Worm (Caenorhabditis elegans) whole organism, early embryonic: ENCODE results near the gene sri-26.
"Not testable (repeated sequence)": the region's sequence is repeated elsewhere in the genome, so short reads cannot be mapped to it uniquely, and the experiment has no call there.

Source experiments
- B0310.2 ChIP-seq: sonication (generic microtip); optimal IDR thresholded peaks from 2 replicates; lab custom pipeline; 2016; ENCODE audit warnings: mild to moderate bottlenecking, missing genetic modification characterization, missing compliant biosample characterization
- F13C5.2 ChIP-seq: sonication (generic microtip); optimal IDR thresholded peaks from 2 replicates; lab custom pipeline; 2017; ENCODE audit warnings: mild to moderate bottlenecking, missing genetic modification characterization, inconsistent platforms, missing compliant biosample characterization
- aly-1 ChIP-seq: sonication (generic microtip); optimal IDR thresholded peaks from 2 replicates; lab custom pipeline; 2016; ENCODE audit warnings: missing genetic modification characterization, missing compliant biosample characterization
- ama-1 ChIP-seq: fragments of 150-350 bp; optimal IDR thresholded peaks from 2 replicates; lab custom pipeline; 2014
- ceh-13 ChIP-seq: fragments of 200-800 bp; sonication (Bioruptor generic); optimal IDR thresholded peaks from 2 replicates; lab custom pipeline; 2018; ENCODE audit warnings: mild to moderate bottlenecking, missing genetic modification characterization, missing compliant biosample characterization
- ceh-36 ChIP-seq: sonication (generic microtip); optimal IDR thresholded peaks from 2 replicates; lab custom pipeline; 2016; ENCODE audit warnings: missing genetic modification characterization, inconsistent platforms, missing compliant biosample characterization
- ets-7 ChIP-seq: sonication (generic microtip); optimal IDR thresholded peaks from 2 replicates; lab custom pipeline; 2016; ENCODE audit warnings: missing genotype, missing genetic modification characterization, missing compliant biosample characterization
- flt-1 ChIP-seq: fragments of 200-800 bp; sonication (Bioruptor generic); IDR thresholded peaks from 2 replicates; pipeline ENCODE4 v1.3.6; 2022; ENCODE audit warnings: missing genetic modification characterization, missing compliant biosample characterization
- hmbx-1 ChIP-seq: sonication (generic microtip); optimal IDR thresholded peaks from 2 replicates; lab custom pipeline; 2016; ENCODE audit warnings: mild to moderate bottlenecking, missing genetic modification characterization, missing compliant biosample characterization
- hmg-4 ChIP-seq: fragments of 200-800 bp; sonication (Bioruptor generic); optimal IDR thresholded peaks from 2 replicates; lab custom pipeline; 2018; ENCODE audit warnings: mild to moderate bottlenecking, missing genetic modification characterization, missing compliant biosample characterization
- hnd-1 ChIP-seq: sonication (generic microtip); optimal IDR thresholded peaks from 2 replicates; lab custom pipeline; 2016; ENCODE audit warnings: missing genetic modification characterization, missing compliant biosample characterization
- pes-1 ChIP-seq: fragments of 200-800 bp; sonication (Bioruptor generic); IDR thresholded peaks from 2 replicates; pipeline ENCODE4 v1.3.6; 2022; ENCODE audit warnings: missing genetic modification reagents, missing genetic modification characterization, missing compliant biosample characterization
- scrt-1 ChIP-seq: fragments of 200-800 bp; sonication (Bioruptor generic); IDR thresholded peaks from 2 replicates; pipeline ENCODE4 v1.3.6; 2022; ENCODE audit warnings: missing genetic modification characterization, missing compliant biosample characterization
- sea-1 ChIP-seq: fragments of 200-800 bp; sonication (Bioruptor generic); conservative IDR thresholded peaks from 2 replicates; pipeline ENCODE4 v1.3.6; 2022; ENCODE audit warnings: missing genetic modification characterization, missing compliant biosample characterization
- tbx-11 ChIP-seq: fragments of 200-800 bp; sonication (Bioruptor generic); IDR thresholded peaks from 2 replicates; pipeline ENCODE4 v1.3.6; 2022; ENCODE audit warnings: missing genetic modification characterization, missing compliant biosample characterization
- tbx-37 ChIP-seq: fragments of 200-800 bp; sonication (Bioruptor generic); conservative IDR thresholded peaks from 2 replicates; pipeline ENCODE4 v1.3.6; 2022; ENCODE audit warnings: missing genetic modification reagents, missing genetic modification characterization, missing compliant biosample characterization
- tra-4 ChIP-seq: sonication (generic microtip); optimal IDR thresholded peaks from 2 replicates; lab custom pipeline; 2017; ENCODE audit warnings: missing genetic modification characterization, missing compliant biosample characterization

The sri-26 gene

DNA sequence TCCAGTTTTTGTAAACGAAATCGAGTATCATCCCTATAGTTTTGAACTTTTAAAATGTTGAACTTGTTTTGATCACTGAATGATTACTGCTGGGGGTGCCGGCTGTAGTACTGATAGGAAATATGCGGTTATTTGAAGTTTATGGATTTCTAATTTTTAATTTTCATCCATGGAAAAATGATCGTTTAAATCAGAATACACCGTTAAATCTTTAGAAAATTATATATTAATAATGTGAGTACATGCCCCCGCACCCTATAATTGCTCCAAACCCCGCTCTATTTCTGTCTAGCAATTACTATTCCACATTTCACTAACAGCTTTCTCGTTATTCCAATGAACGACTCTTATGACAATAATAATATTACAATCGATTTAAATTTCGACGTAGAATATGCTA lies 15.5 kb upstream of the sri-26 start, which contains the start of gene Y75B12B.10:
Gene Y75B12B.10, plus strand, starts transcription at position 301 of the 400 bp plus-strand sequence.
- TF ChIP-seq hmg-4 (GFP tag; lab: Kevin White, UChicago): no peak
- TF ChIP-seq hmbx-1 (tag; lab: Kevin White, UChicago): no peak
- TF ChIP-seq pes-1 (GFP tag; lab: Robert Waterston, UW): no peak
- TF ChIP-seq tbx-37 (GFP tag; lab: Robert Waterston, UW): no peak
- no peak for TF ChIP-seq aly-1 (tag; lab: Kevin White, UChicago)
- no peak for TF ChIP-seq ama-1 (lab: Kevin White, UChicago)
- TF ChIP-seq B0310.2 (tag; lab: Kevin White, UChicago): no peak
- TF ChIP-seq tbx-11 (GFP tag; lab: Robert Waterston, UW): no peak
- TF ChIP-seq ceh-36: no peak
- TF ChIP-seq F13C5.2 (tag; lab: Kevin White, UChicago): no peak
- TF ChIP-seq hnd-1 (tag; lab: Kevin White, UChicago): no peak
- TF ChIP-seq sea-1 (GFP tag; lab: Robert Waterston, UW): no peak
- TF ChIP-seq tra-4: no peak
- no peak for TF ChIP-seq ets-7 (tag; lab: Kevin White, UChicago)
- no peak for TF ChIP-seq ceh-13

DNA sequence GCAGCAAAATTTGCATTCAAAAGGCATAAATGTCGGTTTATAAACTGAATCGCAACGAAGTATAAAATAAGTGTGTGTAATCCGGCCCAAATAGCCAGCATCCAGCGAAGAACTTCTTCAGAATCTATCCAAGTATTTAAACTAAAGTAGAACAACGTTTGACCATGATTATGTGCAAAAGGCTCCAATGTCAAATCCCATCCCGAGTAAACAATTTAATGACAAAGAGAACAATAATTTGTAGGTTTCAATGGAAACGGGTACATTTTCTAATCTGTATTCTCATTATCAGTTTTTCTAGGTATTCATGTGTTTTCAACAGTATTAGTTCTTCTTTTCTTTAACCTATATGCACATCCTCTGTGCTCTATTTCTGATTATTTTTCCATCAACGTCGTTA lies 7.6 kb upstream of the sri-26 start, which contains the start of gene C41G6.12:
Gene C41G6.12, minus strand, starts transcription at position 101 of the 400 bp plus-strand sequence.
- not testable (repeated sequence) for TF ChIP-seq scrt-1; ama-1 (lab: Kevin White, UChicago); tbx-37 (GFP tag; lab: Robert Waterston, UW)

DNA sequence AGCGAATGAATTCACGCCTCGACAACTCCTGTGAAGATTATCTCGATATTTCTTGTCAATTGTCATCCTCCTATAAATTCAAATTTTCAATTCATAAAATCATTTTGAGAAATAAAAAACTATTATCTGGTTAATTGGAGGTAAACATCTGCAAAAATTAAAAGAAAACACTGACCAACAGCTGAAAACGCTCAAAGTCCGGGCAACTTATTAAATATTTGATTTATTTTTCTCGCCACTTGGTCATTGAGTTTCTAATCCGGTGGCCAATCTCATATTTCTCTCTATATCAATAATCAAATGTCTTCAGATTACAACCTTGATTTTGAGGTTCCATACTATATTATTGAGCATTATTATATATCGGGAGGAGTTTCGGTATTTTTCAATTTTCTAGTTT lies 3.4 kb upstream of the sri-26 start, which contains the start of gene sri-24:
Gene sri-24, plus strand, starts transcription at position 301 of the 400 bp plus-strand sequence.
- not testable (repeated sequence) for TF ChIP-seq ama-1 (lab: Kevin White, UChicago); B0310.2 (tag; lab: Kevin White, UChicago); ceh-13

DNA sequence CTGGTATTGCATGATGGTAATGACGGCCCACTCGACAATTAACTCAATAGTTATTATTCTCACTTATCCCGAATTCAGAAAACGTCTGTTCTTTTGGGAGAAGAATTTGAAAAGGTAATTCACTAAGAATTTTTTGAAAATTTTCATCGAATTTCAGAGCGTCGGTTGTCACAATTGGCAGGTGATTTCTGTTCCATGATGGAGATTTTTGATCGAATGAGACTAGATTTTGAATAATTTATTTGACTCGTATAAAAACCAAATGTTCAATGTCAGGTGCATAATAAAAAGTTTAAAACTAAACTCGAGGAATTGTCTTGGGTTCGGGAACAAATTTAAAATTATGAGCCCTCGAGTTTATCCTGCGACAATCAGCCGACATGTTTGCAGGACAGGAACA lies 1.4 kb downstream of the sri-26 start, which contains the start of gene sri-25:
Gene sri-25, plus strand, starts transcription at position 301 of the 400 bp plus-strand sequence.
- TF ChIP-seq ceh-13 (no peak), flt-1 (GFP tag; lab: Robert Waterston, UW) (no peak)

DNA sequence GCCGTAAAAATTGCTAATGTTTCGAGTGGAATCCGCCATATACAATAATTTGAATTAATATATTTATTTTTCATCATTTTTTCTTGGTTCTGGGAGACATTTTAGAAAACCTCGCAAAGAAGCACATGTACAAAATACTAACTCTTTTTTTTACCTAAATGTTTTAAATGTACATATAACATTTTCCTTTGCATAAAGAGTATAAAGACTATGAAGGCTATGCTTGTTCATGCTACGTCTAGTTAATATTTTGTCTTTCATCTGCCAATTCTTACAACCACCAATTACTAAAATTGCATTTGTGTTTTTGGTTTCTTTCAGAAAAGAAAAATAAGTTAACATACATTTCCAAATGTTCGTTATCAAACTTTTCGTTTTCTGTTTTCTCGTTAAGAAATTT lies 6.1 kb downstream of the sri-26 start, which contains the start of gene irld-25:
Gene irld-25, plus strand, starts transcription at position 301 of the 400 bp plus-strand sequence.
- no peak for TF ChIP-seq F13C5.2 (tag; lab: Kevin White, UChicago)
- no peak for TF ChIP-seq tbx-11 (GFP tag; lab: Robert Waterston, UW)
- no peak for TF ChIP-seq hmg-4 (GFP tag; lab: Kevin White, UChicago)
- no peak for TF ChIP-seq ama-1 (lab: Kevin White, UChicago)
- no peak for TF ChIP-seq ceh-36
- no peak for TF ChIP-seq ceh-13

DNA sequence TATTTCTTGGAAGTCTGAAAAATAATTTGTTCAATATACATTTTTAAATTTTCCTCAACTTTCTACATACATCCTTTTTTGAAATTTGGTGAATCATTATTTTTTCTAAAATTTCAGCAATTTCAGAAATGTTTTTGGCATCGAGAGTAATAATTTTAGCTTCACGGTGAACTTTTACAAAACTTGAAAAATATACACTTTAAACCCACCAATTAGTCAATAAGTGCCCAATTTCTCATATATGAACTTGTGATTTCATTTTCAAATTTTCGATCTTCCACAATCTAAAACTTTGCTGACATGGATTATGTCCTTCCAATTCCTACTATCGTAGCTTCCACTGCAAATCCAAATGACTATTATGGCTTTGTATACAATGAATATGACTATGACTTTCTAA lies 8.4 kb downstream of the sri-26 start, which contains the start of gene srw-24:
Gene srw-24, plus strand, starts transcription at position 301 of the 400 bp plus-strand sequence.
- no peak for TF ChIP-seq B0310.2 (tag; lab: Kevin White, UChicago)
- no peak for TF ChIP-seq ama-1 (lab: Kevin White, UChicago)
- no peak for TF ChIP-seq tbx-11 (GFP tag; lab: Robert Waterston, UW)
- no peak for TF ChIP-seq F13C5.2 (tag; lab: Kevin White, UChicago)
- no peak for TF ChIP-seq pes-1 (GFP tag; lab: Robert Waterston, UW)

DNA sequence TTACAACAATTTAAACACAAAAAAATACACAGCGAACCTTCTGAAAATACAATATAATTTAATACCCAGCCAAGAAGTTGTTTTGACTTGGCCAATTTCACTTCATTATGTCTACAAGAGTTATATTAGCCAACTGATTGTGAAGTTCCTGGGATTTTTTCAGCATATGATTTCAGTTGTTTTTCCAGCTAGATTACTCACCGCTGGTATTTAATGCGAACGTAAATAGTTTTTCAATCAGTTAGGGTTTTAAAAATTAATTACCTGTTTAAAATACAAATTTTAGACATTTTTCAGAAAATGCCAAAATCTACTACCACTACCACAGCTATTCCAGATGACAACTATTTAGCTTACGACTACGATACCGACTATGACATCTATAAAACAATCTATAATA lies 10.4 kb downstream of the sri-26 start, which contains the start of gene srw-14:
Gene srw-14, plus strand, starts transcription at position 301 of the 400 bp plus-strand sequence.
- no peak for TF ChIP-seq ceh-36
- TF ChIP-seq sea-1 (GFP tag; lab: Robert Waterston, UW): no peak
- no peak for TF ChIP-seq F13C5.2 (tag; lab: Kevin White, UChicago)
- no peak for TF ChIP-seq scrt-1
- TF ChIP-seq pes-1 (GFP tag; lab: Robert Waterston, UW): no peak
- no peak for TF ChIP-seq tra-4
- TF ChIP-seq ets-7 (tag; lab: Kevin White, UChicago): no peak
- no peak for TF ChIP-seq aly-1 (tag; lab: Kevin White, UChicago)
- no peak for TF ChIP-seq tbx-37 (GFP tag; lab: Robert Waterston, UW)
- TF ChIP-seq hmbx-1 (tag; lab: Kevin White, UChicago): no peak
- TF ChIP-seq ceh-13: no peak

DNA sequence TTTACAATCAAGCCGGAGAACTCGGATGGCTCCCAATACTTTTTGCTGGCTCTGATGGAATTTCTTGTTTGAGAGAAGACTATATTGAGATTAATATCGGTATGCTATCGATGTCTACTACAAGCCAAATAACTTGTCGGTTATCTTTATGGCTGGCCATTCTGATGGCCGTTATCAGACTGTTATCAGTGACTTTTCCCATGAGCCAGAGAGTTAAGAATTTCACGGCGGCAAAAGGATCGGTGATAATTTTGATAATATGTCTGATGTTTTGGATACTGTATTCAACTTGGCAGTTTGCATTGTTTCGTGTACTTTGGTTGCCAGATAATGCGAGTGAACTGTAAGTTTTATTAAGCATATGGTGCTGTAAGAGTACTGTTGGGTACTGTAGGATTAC lies 10.9 kb downstream of the sri-26 start:
- TF ChIP-seq ceh-13: no peak
- no peak for TF ChIP-seq pes-1 (GFP tag; lab: Robert Waterston, UW)
- no peak for TF ChIP-seq ets-7 (tag; lab: Kevin White, UChicago)
- TF ChIP-seq ceh-36: no peak
- no peak for TF ChIP-seq hnd-1 (tag; lab: Kevin White, UChicago)
- TF ChIP-seq tra-4: no peak
- no peak for TF ChIP-seq hmbx-1 (tag; lab: Kevin White, UChicago)
- TF ChIP-seq tbx-11 (GFP tag; lab: Robert Waterston, UW): no peak
- TF ChIP-seq hmg-4 (GFP tag; lab: Kevin White, UChicago): no peak
- TF ChIP-seq ama-1 (lab: Kevin White, UChicago): no peak
- no peak for TF ChIP-seq sea-1 (GFP tag; lab: Robert Waterston, UW)
- no peak for TF ChIP-seq flt-1 (GFP tag; lab: Robert Waterston, UW)
- no peak for TF ChIP-seq aly-1 (tag; lab: Kevin White, UChicago)
- TF ChIP-seq B0310.2 (tag; lab: Kevin White, UChicago): no peak
- no peak for TF ChIP-seq tbx-37 (GFP tag; lab: Robert Waterston, UW)
- no peak for TF ChIP-seq F13C5.2 (tag; lab: Kevin White, UChicago)
- TF ChIP-seq scrt-1: no peak
